Worm (Caenorhabditis elegans) whole organism, L4 larva: ENCODE results near the gene T10B5.4.

Experiments used
- D1046.2 ChIP-seq: fragments of 200-800 bp; sonication (Bioruptor generic); IDR thresholded peaks from 2 replicates; pipeline ENCODE4 v1.3.6; 2022; ENCODE audit warnings: missing genetic modification characterization, missing compliant biosample characterization
- T20F7.1 ChIP-seq: fragments of 200-800 bp; sonication (Bioruptor generic); optimal IDR thresholded peaks from 2 replicates; lab custom pipeline; 2018; ENCODE audit warnings: mild to moderate bottlenecking, missing genetic modification characterization, missing compliant biosample characterization
- T26A8.4 ChIP-seq: fragments of 200-800 bp; sonication (Bioruptor generic); IDR thresholded peaks from 2 replicates; pipeline ENCODE4 v1.3.6; 2022; ENCODE audit warnings: missing genetic modification characterization, missing compliant biosample characterization
- Y105C5A.15 ChIP-seq: fragments of 200-800 bp; sonication (Bioruptor generic); IDR thresholded peaks from 2 replicates; pipeline ENCODE4 v1.3.6; 2022; ENCODE audit warnings: missing genetic modification characterization, missing compliant biosample characterization
- Y5F2A.4 ChIP-seq: fragments of 200-800 bp; sonication (Bioruptor generic); optimal IDR thresholded peaks from 2 replicates; lab custom pipeline; 2018; ENCODE audit warnings: mild to moderate bottlenecking, missing genetic modification characterization, missing compliant biosample characterization
- aha-1 ChIP-seq: fragments of 150-350 bp; peaks from one replicate; lab custom pipeline; 2014; ENCODE audit warnings: missing biosample characterization, missing genetic modification characterization
- arid-1 ChIP-seq: fragments of 200-800 bp; sonication (Bioruptor generic); conservative IDR thresholded peaks from 2 replicates; pipeline ENCODE4 v1.3.6; 2022; ENCODE audit warnings: missing genetic modification reagents, missing genetic modification characterization, missing compliant biosample characterization
- attf-4 ChIP-seq: sonication (generic microtip); optimal IDR thresholded peaks from 3 replicates; lab custom pipeline; 2017; ENCODE audit warnings: missing biosample characterization, missing genetic modification characterization
- ceh-44 ChIP-seq: fragments of 200-800 bp; sonication (Bioruptor generic); IDR thresholded peaks from 2 replicates; pipeline ENCODE4 v1.3.6; 2022; ENCODE audit warnings: missing genetic modification reagents, missing genetic modification characterization, missing compliant biosample characterization
- daf-12 ChIP-seq: fragments of 150-350 bp; optimal IDR thresholded peaks from 2 replicates; lab custom pipeline; 2014; ENCODE audit warnings: missing biosample characterization, missing genetic modification reagents, missing genetic modification characterization
- daf-16 ChIP-seq, 3 experiments: sonication (generic microtip); optimal IDR thresholded peaks; 2 replicates each; lab custom pipeline; 2016 to 2017; ENCODE audit warnings: missing genetic modification characterization in 3 of 3, missing genetic modification reagents in 3 of 3, mild to moderate bottlenecking in 2 of 3, missing compliant biosample characterization in 2 of 3, missing biosample characterization in 1 of 3, moderate library complexity in 1 of 3
- daf-19 ChIP-seq: fragments of 200-800 bp; sonication (Bioruptor generic); conservative IDR thresholded peaks from 2 replicates; pipeline ENCODE4 v1.3.6; 2022; ENCODE audit warnings: missing genetic modification characterization, missing compliant biosample characterization
- duxl-1 ChIP-seq: sonication (generic microtip); optimal IDR thresholded peaks from 2 replicates; lab custom pipeline; 2016; ENCODE audit warnings: mild to moderate bottlenecking, missing genetic modification characterization, moderate library complexity, missing compliant biosample characterization; ENCODE audit not compliant: poor library complexity
- dve-1 ChIP-seq: sonication (generic microtip); optimal IDR thresholded peaks from 2 replicates; lab custom pipeline; 2017; ENCODE audit warnings: antibody characterized with exemption, mild to moderate bottlenecking, missing genetic modification characterization, missing compliant biosample characterization; ENCODE audit not compliant: insufficient read depth
- hif-1 ChIP-seq, 2 experiments: sonication (generic microtip); optimal IDR thresholded peaks; 2 replicates each; lab custom pipeline; 2016 to 2017; ENCODE audit warnings: missing compliant biosample characterization in 2 of 2, missing genetic modification characterization in 2 of 2, missing genetic modification reagents in 2 of 2, missing genotype in 2 of 2, mild to moderate bottlenecking in 1 of 2
- hmg-1.1 ChIP-seq: fragments of 200-800 bp; sonication (Bioruptor generic); IDR thresholded peaks from 2 replicates; pipeline ENCODE4 v1.3.6; 2022; ENCODE audit warnings: missing genetic modification reagents, missing genetic modification characterization, missing compliant biosample characterization
- jun-1 ChIP-seq: fragments of 150-350 bp; optimal IDR thresholded peaks from 2 replicates; lab custom pipeline; 2014; ENCODE audit warnings: missing biosample characterization, missing genetic modification reagents, missing genetic modification characterization
- lim-7 ChIP-seq: fragments of 200-800 bp; sonication (Bioruptor generic); IDR thresholded peaks from 2 replicates; pipeline ENCODE4 v1.3.6; 2022; ENCODE audit warnings: missing genetic modification characterization, missing compliant biosample characterization
- lin-13 ChIP-seq: fragments of 150-350 bp; optimal IDR thresholded peaks from 2 replicates; lab custom pipeline; 2014; ENCODE audit warnings: missing biosample characterization, missing genetic modification reagents, missing genetic modification characterization
- lin-15B ChIP-seq: fragments of 150-350 bp; sonication (generic microtip); optimal IDR thresholded peaks from 3 replicates; lab custom pipeline; 2014; ENCODE audit warnings: missing biosample characterization, missing genetic modification characterization
- lin-29 ChIP-seq: fragments of 200-800 bp; sonication (Bioruptor generic); IDR thresholded peaks from 2 replicates; pipeline ENCODE4 v1.3.6; 2022; ENCODE audit warnings: missing genetic modification reagents, missing genetic modification characterization, missing compliant biosample characterization
- lin-38 ChIP-seq: fragments of 200-800 bp; sonication (Bioruptor generic); IDR thresholded peaks from 2 replicates; pipeline ENCODE4 v1.3.6; 2022; ENCODE audit warnings: missing genetic modification reagents, missing genetic modification characterization, missing compliant biosample characterization
- lin-39 ChIP-seq: fragments of 150-350 bp; optimal IDR thresholded peaks from 2 replicates; lab custom pipeline; 2014; ENCODE audit warnings: missing biosample characterization, missing genetic modification reagents, missing genetic modification characterization
- lir-3 ChIP-seq: sonication (generic microtip); optimal IDR thresholded peaks from 2 replicates; lab custom pipeline; 2016; ENCODE audit warnings: mild to moderate bottlenecking, missing genetic modification characterization, missing compliant biosample characterization
- lsy-2 ChIP-seq, 2 experiments: fragments of 150-350 bp in 1 of 2; sonication (generic microtip) in 1 of 2; optimal IDR thresholded peaks; 2 replicates each; lab custom pipeline; 2014 to 2017; ENCODE audit warnings: missing biosample characterization in 2 of 2, missing genetic modification characterization in 2 of 2
- madf-5 ChIP-seq, 2 experiments: fragments of 200-800 bp; sonication (Bioruptor generic); IDR thresholded peaks; 2 replicates each; pipeline ENCODE4 v1.3.6; 2022; ENCODE audit warnings: missing compliant biosample characterization in 2 of 2, missing genetic modification characterization in 2 of 2
- madf-9 ChIP-seq: fragments of 200-800 bp; sonication (Bioruptor generic); conservative IDR thresholded peaks from 2 replicates; pipeline ENCODE4 v1.3.6; 2022; ENCODE audit warnings: missing genetic modification reagents, missing genetic modification characterization, missing compliant biosample characterization
- mdt-29 ChIP-seq: fragments of 200-800 bp; sonication (Bioruptor generic); IDR thresholded peaks from 2 replicates; pipeline ENCODE4 v1.3.6; 2022; ENCODE audit warnings: missing genetic modification reagents, missing genetic modification characterization, missing compliant biosample characterization
- mep-1 ChIP-seq: fragments of 150-350 bp; sonication (generic microtip); optimal IDR thresholded peaks from 3 replicates; lab custom pipeline; 2014; ENCODE audit warnings: missing biosample characterization, missing genetic modification characterization
- mxl-2 ChIP-seq: fragments of 200-800 bp; sonication (Bioruptor generic); conservative IDR thresholded peaks from 2 replicates; pipeline ENCODE4 v1.3.6; 2022; ENCODE audit warnings: missing genetic modification reagents, missing genetic modification characterization, missing compliant biosample characterization
- mxl-3 ChIP-seq: fragments of 200-800 bp; sonication (Bioruptor generic); optimal IDR thresholded peaks from 2 replicates; lab custom pipeline; 2018; ENCODE audit warnings: mild to moderate bottlenecking, missing genetic modification characterization, missing compliant biosample characterization
- nhr-111 ChIP-seq: fragments of 200-800 bp; sonication (Bioruptor generic); optimal IDR thresholded peaks from 2 replicates; lab custom pipeline; 2018; ENCODE audit warnings: mild to moderate bottlenecking, missing genetic modification characterization, missing compliant biosample characterization
- nhr-237 ChIP-seq: sonication (generic microtip); optimal IDR thresholded peaks from 2 replicates; lab custom pipeline; 2017; ENCODE audit warnings: missing biosample characterization, missing genetic modification characterization
- nhr-28 ChIP-seq: fragments of 150-350 bp; optimal IDR thresholded peaks from 2 replicates; lab custom pipeline; 2014; ENCODE audit warnings: missing biosample characterization, missing genetic modification characterization
- nhr-6 ChIP-seq: fragments of 150-350 bp; optimal IDR thresholded peaks from 2 replicates; lab custom pipeline; 2014; ENCODE audit warnings: missing biosample characterization, missing genetic modification characterization
- nhr-77 ChIP-seq: fragments of 150-350 bp; optimal IDR thresholded peaks from 2 replicates; lab custom pipeline; 2014; ENCODE audit warnings: missing biosample characterization, missing genetic modification characterization
- php-3 ChIP-seq: fragments of 200-800 bp; sonication (Bioruptor generic); IDR thresholded peaks from 2 replicates; pipeline ENCODE4 v1.3.6; 2022; ENCODE audit warnings: missing genetic modification reagents, missing genetic modification characterization, missing compliant biosample characterization
- saeg-2 ChIP-seq: fragments of 200-800 bp; sonication (Bioruptor generic); IDR thresholded peaks from 2 replicates; pipeline ENCODE4 v1.3.6; 2022; ENCODE audit warnings: missing genetic modification reagents, missing genetic modification characterization, missing compliant biosample characterization
- set-16 ChIP-seq: fragments of 200-800 bp; sonication (Bioruptor generic); IDR thresholded peaks from 2 replicates; pipeline ENCODE4 v1.3.6; 2022; ENCODE audit warnings: missing genetic modification reagents, missing genetic modification characterization, missing compliant biosample characterization
- spr-1 ChIP-seq: sonication (generic microtip); optimal IDR thresholded peaks from 2 replicates; lab custom pipeline; 2016; ENCODE audit warnings: mild to moderate bottlenecking, missing genetic modification characterization, missing compliant biosample characterization
- unc-39 ChIP-seq: sonication (generic microtip); optimal IDR thresholded peaks from 2 replicates; lab custom pipeline; 2017; ENCODE audit warnings: missing biosample characterization, missing genetic modification characterization
- vab-7 ChIP-seq: fragments of 200-800 bp; sonication (Bioruptor generic); IDR thresholded peaks from 2 replicates; pipeline ENCODE4 v1.3.6; 2022; ENCODE audit warnings: missing genetic modification reagents, missing genetic modification characterization, missing compliant biosample characterization
- zfp-3 ChIP-seq: fragments of 200-800 bp; sonication (Bioruptor generic); conservative IDR thresholded peaks from 2 replicates; pipeline ENCODE4 v1.3.6; 2022; ENCODE audit warnings: missing genetic modification reagents, missing genetic modification characterization, missing compliant biosample characterization
- zip-2 ChIP-seq: fragments of 150-350 bp; optimal IDR thresholded peaks from 2 replicates; lab custom pipeline; 2014; ENCODE audit warnings: missing biosample characterization, missing genetic modification characterization
- ztf-7 ChIP-seq: fragments of 150-350 bp; optimal IDR thresholded peaks from 2 replicates; lab custom pipeline; 2014; ENCODE audit warnings: missing biosample characterization, missing genetic modification characterization

T10B5.4 gene

DNA sequence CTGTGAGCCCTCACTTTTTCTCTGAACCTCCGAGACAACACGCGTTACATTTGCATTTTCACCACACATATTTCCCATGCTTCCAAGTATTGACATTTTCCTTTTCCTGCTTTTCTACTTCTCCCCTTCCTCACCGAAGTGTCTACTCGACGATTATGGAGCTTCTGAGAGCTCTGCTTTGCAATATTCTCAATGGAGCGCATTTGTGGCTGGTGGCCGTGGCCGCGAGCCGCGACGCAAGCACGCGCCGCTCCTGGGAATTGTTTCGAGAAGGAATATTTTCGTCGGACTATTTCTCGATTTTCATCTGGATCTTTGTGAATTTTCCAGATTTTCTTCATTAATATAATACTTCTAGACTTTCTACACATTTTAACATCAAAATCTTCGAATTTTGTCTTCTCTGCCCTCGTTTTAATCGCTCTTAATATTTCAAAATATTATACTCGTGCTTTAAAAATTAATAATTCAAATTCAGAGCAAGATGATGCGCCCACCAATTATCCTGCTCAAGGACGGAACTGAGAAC, at the start of gene T10B5.4, which contains the start of gene cct-7 (continued):
- TF ChIP-seq saeg-2 (GFP tag; lab: Robert Waterston, UW) (peak; percentile 59; the same call in 1 of the 2 replicates), php-3 (GFP tag; lab: Robert Waterston, UW) (0 out of 2 replicates have a peak, but pooled peaks have one; percentile 45), daf-19 (GFP tag; lab: Robert Waterston, UW) (no peak), arid-1 (GFP tag; lab: Robert Waterston, UW) (peak; percentile 76), spr-1 (tag; lab: Kevin White, UChicago) (peak; percentile 42), nhr-28 (peak; percentile 66), lin-15B (tag; lab: Kevin White, UChicago) (peak; percentile 25), nhr-237 (peak; percentile 36), lin-39 (tag; lab: Kevin White, UChicago) (no peak), lim-7 (GFP tag; lab: Robert Waterston, UW) (peak; percentile 34; the same call in 1 of the 2 replicates), nhr-111 (GFP tag; lab: Kevin White, UChicago) (no peak), zip-2 (tag; lab: Kevin White, UChicago) (no peak), duxl-1 (tag; lab: Kevin White, UChicago) (peak; percentile 6), hmg-1.1 (GFP tag; lab: Robert Waterston, UW) (peak; percentile 89), zfp-3 (GFP tag; lab: Robert Waterston, UW) (0 out of 2 replicates have a peak, but pooled peaks have one; percentile 40), mxl-2 (GFP tag; lab: Robert Waterston, UW) (no peak), lin-29 (GFP tag; lab: Robert Waterston, UW) (no peak), nhr-6 (tag; lab: Kevin White, UChicago) (peak; percentile 78), lin-38 (GFP tag; lab: Robert Waterston, UW) (peak; percentile 97), jun-1 (peak; percentile 38), ceh-44 (GFP tag; lab: Robert Waterston, UW) (peak; percentile 60; the same call in 1 of the 2 replicates), set-16 (GFP tag; lab: Robert Waterston, UW) (peak; percentile 66), lsy-2 (tag; optimal IDR thresholded peaks at IDR 0.05; lab: Kevin White, UChicago) (peak; percentile 75 to 93), vab-7 (GFP tag; lab: Robert Waterston, UW) (peak; percentile 89), daf-16 (GFP tag; optimal IDR thresholded peaks at IDR 0.05; lab: Kevin White, UChicago) (no peak), daf-16 (tag; optimal IDR thresholded peaks at IDR 0.05; lab: Kevin White, UChicago) (peak; percentile 46), D1046.2 (0 out of 2 replicates have a peak, but pooled peaks have one; percentile 55), daf-12 (tag; lab: Kevin White, UChicago) (no peak), lin-13 (GFP tag; lab: Kevin White, UChicago) (peak; percentile 92), Y105C5A.15 (no peak), mxl-3 (GFP tag; lab: Kevin White, UChicago) (peak; percentile 84), ztf-7 (tag; lab: Kevin White, UChicago) (no peak), madf-5 (GFP tag; IDR thresholded peaks at IDR 0.05; lab: Robert Waterston, UW) (0 out of 4 replicates have a peak, but pooled peaks of 1 of the 2 experiments have one; percentile 32), madf-9 (GFP tag; lab: Robert Waterston, UW) (no peak), T20F7.1 (peak; percentile 80), nhr-77 (tag; lab: Kevin White, UChicago) (peak; percentile 90), lir-3 (tag; lab: Kevin White, UChicago) (no peak), mep-1 (peak; percentile 93), attf-4 (tag; lab: Kevin White, UChicago) (no peak)

DNA sequence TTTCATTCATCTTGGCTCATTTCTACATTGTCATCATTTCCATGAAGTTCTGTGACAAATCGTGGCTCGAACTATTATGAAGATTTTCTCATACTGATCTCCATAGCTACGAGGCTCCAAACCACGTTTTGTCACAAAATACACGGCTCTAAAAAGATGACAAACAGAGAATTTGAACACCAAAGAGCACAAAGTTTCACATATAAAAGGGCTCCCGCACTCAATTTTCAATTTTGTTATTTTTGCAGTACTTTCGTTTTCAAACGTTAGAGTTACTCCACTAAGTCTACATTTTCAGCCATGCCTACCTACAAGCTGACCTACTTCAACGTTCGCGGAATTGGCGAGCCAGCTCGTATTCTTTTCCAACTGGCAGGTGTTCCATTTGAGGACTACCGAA, 49.7 kb upstream of the T10B5.4 start, which contains the start of gene gst-37:
gst-37 (plus strand) TSS at position 301 of the 400 bp plus-strand sequence.
- TF ChIP-seq unc-39 (tag; lab: Kevin White, UChicago): no peak
- no peak for TF ChIP-seq aha-1
- no peak for TF ChIP-seq saeg-2 (GFP tag; lab: Robert Waterston, UW)
- TF ChIP-seq lsy-2 (tag; optimal IDR thresholded peaks at IDR 0.05; lab: Kevin White, UChicago): no peak
- no peak for TF ChIP-seq Y5F2A.4 (GFP tag; lab: Kevin White, UChicago)
- TF ChIP-seq mdt-29: no peak
- no peak for TF ChIP-seq hif-1 (tag; optimal IDR thresholded peaks at IDR 0.05; lab: Kevin White, UChicago)
- no peak for TF ChIP-seq T26A8.4
- TF ChIP-seq dve-1 (tag; lab: Kevin White, UChicago): no peak
